Worm (Caenorhabditis elegans) whole organism, L3 larva: ENCODE measurements around the gene oac-58.

Source experiments
- aly-2 ChIP-seq: fragments of 150-350 bp; optimal IDR thresholded peaks from 2 replicates; lab custom pipeline; 2014; ENCODE audit warnings: missing biosample characterization, missing genetic modification characterization
- lin-15B ChIP-seq: fragments of 150-350 bp; optimal IDR thresholded peaks from 2 replicates; lab custom pipeline; 2014; ENCODE audit warnings: missing biosample characterization, missing genetic modification characterization
- lin-39 ChIP-seq: fragments of 150-350 bp; optimal IDR thresholded peaks from 2 replicates; lab custom pipeline; 2018; ENCODE audit warnings: missing biosample characterization, missing genetic modification reagents, missing genetic modification characterization
- mdl-1 ChIP-seq: fragments of 150-350 bp; optimal IDR thresholded peaks from 2 replicates; lab custom pipeline; 2014; ENCODE audit warnings: missing biosample characterization, missing genetic modification characterization
- nhr-11 ChIP-seq: fragments of 150-350 bp; optimal IDR thresholded peaks from 2 replicates; lab custom pipeline; 2014; ENCODE audit warnings: missing biosample characterization, missing genetic modification characterization
- nhr-43 ChIP-seq: sonication (generic microtip); optimal IDR thresholded peaks from 2 replicates; lab custom pipeline; 2016; ENCODE audit warnings: mild to moderate bottlenecking, missing genetic modification characterization, missing compliant biosample characterization; ENCODE audit not compliant: poor library complexity, severe bottlenecking
- nhr-67 ChIP-seq: fragments of 150-350 bp; optimal IDR thresholded peaks from 2 replicates; lab custom pipeline; 2014; ENCODE audit warnings: missing biosample characterization, missing genetic modification characterization

DNA sequence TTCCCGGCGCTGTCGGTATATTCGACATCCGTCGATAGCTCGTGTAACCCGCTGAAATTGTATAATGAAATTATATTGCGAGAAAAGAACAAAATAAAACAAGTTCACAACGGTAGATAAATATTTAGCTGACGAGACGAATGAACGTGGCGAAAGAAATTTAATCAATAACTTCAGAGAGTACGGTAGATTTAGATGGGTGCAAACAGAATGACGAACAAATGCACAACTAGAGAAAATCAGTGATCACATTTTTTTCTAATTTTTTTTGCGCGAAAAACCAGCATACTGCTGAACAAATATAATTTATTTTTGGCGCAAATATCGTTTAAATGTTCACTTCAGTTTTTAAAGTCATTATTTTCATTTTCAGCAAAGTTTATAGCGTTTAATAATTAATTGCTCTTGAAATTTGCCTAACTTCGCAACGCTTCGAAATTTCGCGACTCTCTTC, 49.3 kb upstream of the oac-58 start, which contains the start of gene sec-24.2:
- TF ChIP-seq lin-39 (tag; lab: Kevin White, UChicago) (no peak), mdl-1 (no peak), nhr-67 (tag; lab: Kevin White, UChicago) (no peak), lin-15B (tag; lab: Kevin White, UChicago) (no peak), nhr-11 (tag; lab: Kevin White, UChicago) (no peak), nhr-43 (tag; lab: Kevin White, UChicago) (no peak), aly-2 (tag; lab: Kevin White, UChicago) (no peak)
